Worm (Caenorhabditis elegans) whole organism, L3 larva: ENCODE data around the gene fbxb-14.

ENCODE experiments used
- aly-2 ChIP-seq: fragments of 150-350 bp; optimal IDR thresholded peaks from 2 replicates; lab custom pipeline; 2014; ENCODE audit warnings: missing biosample characterization, missing genetic modification characterization
- fkh-2 ChIP-seq: fragments of 150-350 bp; optimal IDR thresholded peaks from 2 replicates; lab custom pipeline; 2014; ENCODE audit warnings: missing biosample characterization, missing genetic modification reagents, missing genetic modification characterization
- nhr-77 ChIP-seq: fragments of 150-350 bp; optimal IDR thresholded peaks from 2 replicates; lab custom pipeline; 2014; ENCODE audit warnings: missing biosample characterization, missing genetic modification characterization
- pha-4 ChIP-seq: fragments of 150-350 bp; optimal IDR thresholded peaks from 2 replicates; lab custom pipeline; 2014; ENCODE audit warnings: missing biosample characterization, missing genetic modification reagents, missing genetic modification characterization
- unc-39 ChIP-seq: sonication (generic microtip); optimal IDR thresholded peaks from 4 replicates; lab custom pipeline; 2017; ENCODE audit warnings: missing biosample characterization, missing genetic modification characterization
- ztf-11 ChIP-seq: fragments of 150-350 bp; optimal IDR thresholded peaks from 2 replicates; lab custom pipeline; 2014; ENCODE audit warnings: missing biosample characterization, missing genetic modification characterization

DNA sequence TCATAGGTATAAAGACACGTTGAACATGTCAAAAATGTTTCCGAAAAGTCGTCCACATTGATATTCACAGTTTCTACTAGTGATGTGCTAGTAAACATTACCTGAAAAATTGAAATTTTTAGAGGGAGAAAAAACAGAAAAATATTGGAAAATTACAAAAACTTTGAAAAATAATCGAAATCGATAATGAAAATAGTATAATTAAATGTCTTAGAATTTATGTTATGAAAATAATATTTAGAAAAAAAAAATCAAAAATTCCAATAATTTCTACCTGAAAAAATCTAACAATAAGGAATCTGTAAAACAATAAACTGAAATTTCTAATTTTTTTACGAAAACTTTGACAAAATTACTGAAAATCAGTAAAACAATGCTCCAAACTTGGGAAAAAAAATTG, 19.5 kb upstream of the fbxb-14 start, which contains the start of gene nhl-3:
- TF ChIP-seq fkh-2 (tag; lab: Kevin White, UChicago) (no peak), ztf-11 (tag; lab: Kevin White, UChicago) (no peak), aly-2 (tag; lab: Kevin White, UChicago) (no peak), nhr-77 (no peak), pha-4 (no peak), unc-39 (tag; lab: Kevin White, UChicago) (no peak)
